Fruit fly (Drosophila melanogaster) Kc167 (cell line): ENCODE data around the gene CG11378.

ENCODE experiments used
- Myc ChIP-seq: fragments of >200 bp; optimal IDR thresholded peaks from 2 replicates; lab custom pipeline; 2017; ENCODE audit warnings: missing external identifiers
- h ChIP-seq: fragments of >200 bp; optimal IDR thresholded peaks from 3 replicates; lab custom pipeline; 2018; ENCODE audit warnings: missing external identifiers
- psq ChIP-seq: fragments of >200 bp; optimal IDR thresholded peaks from 2 replicates; lab custom pipeline; 2017; ENCODE audit warnings: missing external identifiers

DNA sequence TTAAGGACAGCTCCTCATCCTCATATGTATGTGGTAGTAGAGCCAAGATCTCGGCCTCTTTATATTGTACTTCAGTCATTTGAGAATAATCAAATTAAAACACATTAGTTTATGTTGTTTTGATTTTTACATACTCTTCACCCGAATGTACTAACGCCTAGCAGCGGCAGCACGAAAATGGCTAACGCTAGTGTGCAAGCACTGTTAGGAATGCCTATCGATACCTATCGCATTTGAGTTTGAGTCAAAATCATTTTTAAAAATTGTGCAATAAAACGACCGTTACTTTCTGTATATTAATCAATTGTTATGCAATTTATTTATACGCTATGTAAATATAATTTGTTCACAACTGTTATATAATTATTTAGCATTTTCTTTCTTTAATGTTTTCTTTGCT is 44.4 kb downstream of the CG11378 start, which contains the start of gene CG11398:
- TF ChIP-seq Myc (lab: Kevin White, UChicago) (no peak), h (lab: Kevin White, UChicago) (no peak), psq (lab: Kevin White, UChicago) (no peak)
